Fruit fly (Drosophila melanogaster): Measurements from ENCODE around the gene fbp.

DNA sequence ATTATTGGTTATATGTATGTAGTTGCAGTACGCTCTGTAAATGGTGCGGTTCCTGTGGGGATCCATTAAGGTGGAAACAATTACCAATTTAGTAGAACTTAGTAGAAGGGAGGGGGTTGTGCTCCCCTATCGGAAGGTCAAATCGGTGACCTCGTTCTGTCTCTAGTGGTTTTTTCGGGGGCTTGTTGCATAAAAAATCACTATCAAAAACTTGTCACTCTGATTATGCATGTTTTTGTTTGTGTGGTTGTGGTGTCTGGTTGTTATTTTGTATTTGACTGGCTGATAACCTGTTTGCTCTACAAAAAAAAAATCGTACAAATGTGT lies 527 bp downstream of the fbp start:
- no peak for TF ChIP-seq CG4496 (GFP tag; IDR thresholded peaks at IDR 0.05)
- TF ChIP-seq CG17806 (tag; optimal IDR thresholded peaks at IDR 0.05): no peak
- TF ChIP-seq rn (GFP tag; IDR thresholded peaks at IDR 0.05): no peak
